Fruit fly (Drosophila melanogaster) whole organism: ENCODE data around the gene CG8001.

ENCODE experiments used
- CG8478 ChIP-seq: fragments of >200 bp; optimal IDR thresholded peaks from 2 replicates; lab custom pipeline; 2018; ENCODE audit warnings: inconsistent platforms
- Dll ChIP-seq: fragments of >200 bp; optimal IDR thresholded peaks from 2 replicates; lab custom pipeline; 2017
- EcR ChIP-seq, 2 experiments: fragments of >200 bp; optimal IDR thresholded peaks; 2 replicates each; lab custom pipeline; 2017; ENCODE audit warnings: missing biosample characterization in 2 of 2, missing genetic modification characterization in 2 of 2, missing genetic modification reagents in 2 of 2
- pan ChIP-seq: fragments of >200 bp; optimal IDR thresholded peaks from 2 replicates; lab custom pipeline; 2017
- psq ChIP-seq: fragments of >200 bp; optimal IDR thresholded peaks from 2 replicates; lab custom pipeline; 2017
- usp ChIP-seq: fragments of >200 bp; optimal IDR thresholded peaks from 2 replicates; lab custom pipeline; 2017; ENCODE audit warnings: missing biosample characterization, missing genetic modification characterization, mixed read lengths

The CG8001 gene

DNA sequence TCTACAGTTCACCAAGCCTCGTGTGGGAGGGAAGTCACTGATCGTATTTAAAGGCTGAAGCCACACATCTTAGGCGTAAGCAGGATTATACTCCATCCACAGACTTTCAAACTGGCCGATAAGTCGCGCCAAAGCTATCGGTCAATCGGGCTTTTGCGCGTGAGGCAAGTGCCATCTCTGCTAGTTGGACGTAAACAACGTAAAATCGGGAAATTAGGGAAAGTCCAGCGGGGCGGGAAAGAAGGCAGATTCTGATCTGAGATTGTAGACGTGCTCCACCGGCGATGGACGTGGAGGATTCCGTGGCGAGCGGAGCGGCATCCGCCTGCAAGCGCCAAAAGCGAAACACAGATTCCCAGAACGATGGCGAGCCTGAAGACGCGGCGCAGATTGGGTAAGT is at the start of gene CG8001:
Gene CG8001, plus strand, starts transcription at position 17 of the 400 bp plus-strand sequence.
- TF ChIP-seq EcR (GFP tag; optimal IDR thresholded peaks at IDR 0.05; lab: Kevin White, UChicago), result no peak
- TF ChIP-seq CG8478 (lab: Kevin White, UChicago), result no peak
- TF ChIP-seq Dll (lab: Kevin White, UChicago), result no peak
- TF ChIP-seq psq, result no peak
- no peak for TF ChIP-seq pan (lab: Kevin White, UChicago)

DNA sequence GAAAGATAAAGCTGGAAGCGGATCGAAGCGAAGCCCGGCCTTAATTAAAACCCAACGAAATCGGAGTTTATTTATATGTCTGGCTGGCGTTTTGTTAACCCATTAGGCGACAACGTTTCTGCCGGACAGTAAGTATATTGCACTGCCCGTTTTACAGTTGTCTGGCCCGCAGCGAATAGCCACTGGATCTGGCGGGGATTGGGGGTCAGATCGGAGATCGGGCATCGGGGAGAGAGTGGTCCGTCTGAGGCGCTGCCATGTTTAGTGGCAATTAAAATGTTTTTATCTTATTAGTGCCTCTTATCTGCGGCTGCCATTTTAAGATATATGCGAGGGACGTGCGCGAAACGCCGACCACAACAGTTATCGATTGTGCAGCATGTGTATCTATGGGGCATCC is 46.8 kb upstream of the CG8001 start:
- TF ChIP-seq usp (GFP tag; lab: Kevin White, UChicago), result no peak
- no peak for TF ChIP-seq EcR (GFP tag; optimal IDR thresholded peaks at IDR 0.05; lab: Kevin White, UChicago)
- no peak for TF ChIP-seq CG8478 (lab: Kevin White, UChicago)

DNA sequence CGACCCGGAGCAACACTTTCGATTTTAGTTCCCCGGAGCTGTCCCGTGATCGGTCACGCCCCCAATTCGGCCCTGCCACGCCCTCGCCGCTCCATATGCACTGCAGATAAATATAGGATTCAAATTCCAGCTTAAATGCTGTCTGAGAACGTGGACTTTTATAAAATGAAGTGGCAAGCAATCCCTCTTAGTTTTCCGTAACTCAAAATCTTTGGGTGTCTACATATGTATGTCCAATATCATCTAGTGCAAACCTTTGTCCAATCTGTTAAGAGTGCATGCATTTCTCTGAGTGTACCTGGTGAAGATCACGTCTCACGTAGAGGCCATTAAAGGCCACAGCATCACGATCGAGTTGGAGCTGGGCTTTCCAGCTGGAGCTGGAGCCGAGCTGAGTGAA is 45.4 kb upstream of the CG8001 start:
- TF ChIP-seq usp (GFP tag; lab: Kevin White, UChicago), result no peak
- TF ChIP-seq EcR (GFP tag; optimal IDR thresholded peaks at IDR 0.05; lab: Kevin White, UChicago), result no peak
- no peak for TF ChIP-seq pan (lab: Kevin White, UChicago)
- TF ChIP-seq psq, result no peak
- TF ChIP-seq Dll (lab: Kevin White, UChicago), result no peak
- no peak for TF ChIP-seq CG8478 (lab: Kevin White, UChicago)

dm6 chr3L:1711218-1711617 is 44.7 kb upstream of the CG8001 start:
- TF ChIP-seq EcR (GFP tag; optimal IDR thresholded peaks at IDR 0.05; lab: Kevin White, UChicago) (no peak), Dll (lab: Kevin White, UChicago) (no peak), psq (no peak), CG8478 (lab: Kevin White, UChicago) (no peak), pan (lab: Kevin White, UChicago) (no peak), usp (GFP tag; lab: Kevin White, UChicago) (no peak)

DNA sequence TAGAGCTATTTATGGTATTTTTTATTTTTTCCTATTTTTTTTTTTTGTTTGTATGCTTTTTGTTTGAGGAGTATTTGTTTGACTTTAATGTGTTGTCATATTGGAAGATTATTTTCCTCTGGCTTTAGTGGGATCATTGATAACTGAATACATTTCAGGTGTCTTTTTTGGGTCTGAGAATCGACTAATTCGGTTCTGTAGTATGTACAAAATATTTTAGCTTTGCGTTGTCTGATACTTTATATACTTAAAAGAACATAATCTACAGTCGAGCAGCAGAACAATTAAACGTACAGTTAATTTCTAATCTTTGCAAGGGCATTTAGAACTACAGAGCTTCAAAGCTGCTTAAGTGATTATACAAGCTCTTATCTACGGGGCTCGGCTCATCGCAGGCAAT is 32.9 kb upstream of the CG8001 start, which contains the start of gene CG18171:
Gene CG18171, minus strand, starts transcription at position 101 of the 400 bp plus-strand sequence.
- TF ChIP-seq CG8478 (lab: Kevin White, UChicago) (no peak), Dll (lab: Kevin White, UChicago) (no peak), pan (lab: Kevin White, UChicago) (no peak), EcR (GFP tag; optimal IDR thresholded peaks at IDR 0.05; lab: Kevin White, UChicago) (no peak), psq (no peak), usp (GFP tag; lab: Kevin White, UChicago) (no peak)

DNA sequence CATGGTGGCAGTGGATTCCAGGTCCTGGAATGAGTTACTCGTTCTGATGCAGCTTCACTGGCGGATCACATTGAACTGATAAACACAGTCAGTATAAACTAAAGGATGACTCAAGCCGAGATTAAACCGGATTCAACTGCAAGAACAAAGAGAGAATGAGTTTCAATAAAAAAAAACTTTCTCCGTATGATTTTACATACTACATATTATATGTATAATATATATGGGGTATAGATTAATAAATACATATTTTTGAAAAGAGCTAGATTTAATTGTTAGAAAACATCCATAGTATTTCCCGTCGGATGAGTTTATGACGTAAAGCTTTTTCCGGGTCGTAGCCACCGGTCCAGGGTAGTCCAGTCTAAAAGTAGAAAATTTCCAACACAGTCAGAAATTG is 31.9 kb upstream of the CG8001 start, which contains the start of gene CG12035:
Gene CG12035, plus strand, starts transcription at position 301 of the 400 bp plus-strand sequence.
- TF ChIP-seq EcR (GFP tag; optimal IDR thresholded peaks at IDR 0.05; lab: Kevin White, UChicago), result no peak
- TF ChIP-seq usp (GFP tag; lab: Kevin White, UChicago), result no peak
- TF ChIP-seq psq, result no peak
- no peak for TF ChIP-seq Dll (lab: Kevin White, UChicago)
- TF ChIP-seq pan (lab: Kevin White, UChicago), result no peak
- TF ChIP-seq CG8478 (lab: Kevin White, UChicago), result no peak

DNA sequence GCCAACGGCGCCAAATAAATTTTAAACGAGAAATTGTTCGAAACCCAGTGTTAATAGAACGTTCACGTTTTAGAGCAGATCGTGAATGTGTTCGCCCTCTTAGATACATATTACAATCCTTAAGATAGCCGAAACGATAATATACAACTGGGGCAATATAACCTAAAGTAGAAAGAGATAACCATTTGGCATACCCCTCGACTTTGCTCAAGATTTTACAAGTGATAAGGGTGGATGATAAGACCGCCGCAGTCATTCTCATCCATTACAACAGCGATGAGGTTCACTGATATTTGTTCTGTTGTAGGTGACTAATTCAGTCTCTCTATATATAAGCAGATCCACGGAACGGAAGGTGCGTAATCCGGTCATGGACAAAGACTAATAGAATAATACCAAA is 29.2 kb upstream of the CG8001 start:
- TF ChIP-seq psq (no peak), usp (GFP tag; lab: Kevin White, UChicago) (no peak), EcR (GFP tag; optimal IDR thresholded peaks at IDR 0.05; lab: Kevin White, UChicago) (no peak), pan (lab: Kevin White, UChicago) (no peak), CG8478 (lab: Kevin White, UChicago) (no peak), Dll (lab: Kevin White, UChicago) (no peak)

- TF ChIP-seq Dll (lab: Kevin White, UChicago), result no peak
- TF ChIP-seq EcR (GFP tag; optimal IDR thresholded peaks at IDR 0.05; lab: Kevin White, UChicago), result no peak
- no peak for TF ChIP-seq pan (lab: Kevin White, UChicago)
- no peak for TF ChIP-seq CG8478 (lab: Kevin White, UChicago)
- TF ChIP-seq usp (GFP tag; lab: Kevin White, UChicago), result no peak
- no peak for TF ChIP-seq psq
Measured at dm6 chr3L:1727431-1727830, 28.5 kb upstream of the CG8001 start.

- TF ChIP-seq pan (lab: Kevin White, UChicago), result no peak
- TF ChIP-seq psq, result no peak
- TF ChIP-seq usp (GFP tag; lab: Kevin White, UChicago), result no peak
- no peak for TF ChIP-seq EcR (GFP tag; optimal IDR thresholded peaks at IDR 0.05; lab: Kevin White, UChicago)
- no peak for TF ChIP-seq CG8478 (lab: Kevin White, UChicago)
- TF ChIP-seq Dll (lab: Kevin White, UChicago), result no peak
Measured at dm6 chr3L:1729380-1730159, 26.4 kb upstream of the CG8001 start.

DNA sequence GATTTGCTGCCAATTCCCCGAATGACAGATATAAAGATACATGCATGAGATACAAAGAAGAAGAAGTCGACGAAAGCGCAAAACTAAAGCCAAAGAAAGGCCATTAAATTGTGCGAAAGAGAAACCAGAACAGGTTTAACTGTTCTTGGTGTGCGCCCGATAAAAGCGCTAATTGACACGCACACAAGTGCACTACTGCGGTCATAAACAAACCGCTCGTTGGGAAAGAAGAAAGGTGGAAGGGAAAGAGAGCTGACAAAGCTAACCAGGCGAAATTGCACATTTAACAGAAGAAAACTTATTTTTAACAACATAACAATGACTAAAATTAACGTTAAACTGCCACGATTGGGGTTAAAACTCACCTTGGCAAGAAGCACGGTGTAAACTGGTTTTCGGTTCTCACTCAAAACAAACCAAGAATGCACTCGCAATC is 25.8 kb upstream of the CG8001 start:
- no peak for TF ChIP-seq Dll (lab: Kevin White, UChicago)
- TF ChIP-seq psq, result no peak
- no peak for TF ChIP-seq usp (GFP tag; lab: Kevin White, UChicago)
- no peak for TF ChIP-seq pan (lab: Kevin White, UChicago)
- TF ChIP-seq CG8478 (lab: Kevin White, UChicago), result no peak
- TF ChIP-seq EcR (GFP tag; optimal IDR thresholded peaks at IDR 0.05; lab: Kevin White, UChicago), result no peak

DNA sequence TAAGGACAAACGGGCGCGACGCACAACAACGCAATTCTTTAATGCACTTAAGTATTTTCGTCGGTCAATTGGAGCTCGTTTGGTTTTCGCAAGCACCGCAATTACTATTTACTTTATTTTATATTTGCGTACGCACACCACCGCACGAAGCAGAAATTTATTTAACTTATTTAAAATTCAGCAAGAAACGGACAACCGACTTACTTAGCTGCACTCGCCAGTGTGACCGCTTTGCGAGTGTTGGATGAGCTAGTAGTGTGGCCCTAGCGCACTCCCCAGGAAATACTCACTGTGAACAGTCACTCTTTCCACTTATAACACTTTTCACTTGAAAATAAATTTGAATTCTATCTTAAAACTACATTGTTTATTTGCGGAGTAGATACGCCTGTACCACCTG is 25.1 kb upstream of the CG8001 start, which contains the start of gene drpr:
Gene drpr, minus strand, starts transcription at position 235 of the 400 bp plus-strand sequence.
- TF ChIP-seq EcR (GFP tag; optimal IDR thresholded peaks at IDR 0.05; lab: Kevin White, UChicago), result no peak
- TF ChIP-seq pan (lab: Kevin White, UChicago), result no peak
- no peak for TF ChIP-seq CG8478 (lab: Kevin White, UChicago)
- no peak for TF ChIP-seq psq
- TF ChIP-seq Dll (lab: Kevin White, UChicago), result no peak
- TF ChIP-seq usp (GFP tag; lab: Kevin White, UChicago), result no peak
